Fruit fly (Drosophila melanogaster) whole organism, embryonic: ENCODE results near the gene cort.

Experiments used
- CG10274 ChIP-seq: fragments of 200-800 bp; sonication (Bioruptor generic); optimal IDR thresholded peaks from 3 replicates; lab custom pipeline; 2017; ENCODE audit warnings: missing biosample characterization, mild to moderate bottlenecking, missing genetic modification characterization
- CG10543 ChIP-seq: fragments of 200-800 bp; sonication (Bioruptor generic); optimal IDR thresholded peaks from 3 replicates; lab custom pipeline; 2017; ENCODE audit warnings: missing biosample characterization, mild to moderate bottlenecking, missing genetic modification characterization, moderate library complexity
- CG9932 ChIP-seq: fragments of 200-800 bp; sonication (Bioruptor generic); IDR thresholded peaks from 2 replicates; pipeline ENCODE4 v1.3.6; 2022; ENCODE audit warnings: missing biosample characterization, missing genetic modification characterization
- Gug ChIP-seq: fragments of 200-800 bp; sonication (Bioruptor generic); IDR thresholded peaks from 4 replicates; pipeline ENCODE4 v1.3.6; 2022; ENCODE audit warnings: missing biosample characterization, missing genetic modification characterization
- Mrtf ChIP-seq: fragments of 200-800 bp; sonication (Bioruptor generic); IDR thresholded peaks from 3 replicates; pipeline ENCODE4 v1.3.6; 2022; ENCODE audit warnings: missing biosample characterization, missing genetic modification characterization
- klu ChIP-seq: fragments of 200-800 bp; sonication (Bioruptor generic); IDR thresholded peaks from 2 replicates; pipeline ENCODE4 v1.3.6; 2022; ENCODE audit warnings: missing biosample characterization, missing genetic modification characterization
- pita ChIP-seq: fragments of 200-800 bp; sonication (Bioruptor generic); optimal IDR thresholded peaks from 2 replicates; lab custom pipeline; 2017; ENCODE audit warnings: missing biosample characterization, mild to moderate bottlenecking, missing genetic modification characterization
- run ChIP-seq: fragments of 200-800 bp; sonication (Bioruptor generic); optimal IDR thresholded peaks from 3 replicates; lab custom pipeline; 2018; ENCODE audit warnings: missing biosample characterization, mild to moderate bottlenecking, missing genetic modification characterization
- sens ChIP-seq: fragments of 200-800 bp; sonication (Bioruptor generic); peaks from one replicate; lab custom pipeline; 2016; ENCODE audit warnings: missing biosample characterization, missing genetic modification characterization

- TF ChIP-seq CG10543 (peak; percentile 25), klu (no peak), Gug (GFP tag; lab: Robert Waterston, UW) (no peak), Mrtf (GFP tag; lab: Robert Waterston, UW) (no peak), run (tag; lab: Kevin White, UChicago) (no peak), CG10274 (GFP tag; lab: Kevin White, UChicago) (no peak), pita (GFP tag; lab: Kevin White, UChicago) (no peak), sens (GFP tag; lab: Kevin White, UChicago) (peak; percentile 15), CG9932 (GFP tag; lab: Robert Waterston, UW) (no peak)
Observed at dm6 chr2L:6644421-6645059, 31.9 kb downstream of the cort start.
